Fruit fly (Drosophila melanogaster): Measurements from ENCODE around the gene Mhc.

Gene Mhc

DNA sequence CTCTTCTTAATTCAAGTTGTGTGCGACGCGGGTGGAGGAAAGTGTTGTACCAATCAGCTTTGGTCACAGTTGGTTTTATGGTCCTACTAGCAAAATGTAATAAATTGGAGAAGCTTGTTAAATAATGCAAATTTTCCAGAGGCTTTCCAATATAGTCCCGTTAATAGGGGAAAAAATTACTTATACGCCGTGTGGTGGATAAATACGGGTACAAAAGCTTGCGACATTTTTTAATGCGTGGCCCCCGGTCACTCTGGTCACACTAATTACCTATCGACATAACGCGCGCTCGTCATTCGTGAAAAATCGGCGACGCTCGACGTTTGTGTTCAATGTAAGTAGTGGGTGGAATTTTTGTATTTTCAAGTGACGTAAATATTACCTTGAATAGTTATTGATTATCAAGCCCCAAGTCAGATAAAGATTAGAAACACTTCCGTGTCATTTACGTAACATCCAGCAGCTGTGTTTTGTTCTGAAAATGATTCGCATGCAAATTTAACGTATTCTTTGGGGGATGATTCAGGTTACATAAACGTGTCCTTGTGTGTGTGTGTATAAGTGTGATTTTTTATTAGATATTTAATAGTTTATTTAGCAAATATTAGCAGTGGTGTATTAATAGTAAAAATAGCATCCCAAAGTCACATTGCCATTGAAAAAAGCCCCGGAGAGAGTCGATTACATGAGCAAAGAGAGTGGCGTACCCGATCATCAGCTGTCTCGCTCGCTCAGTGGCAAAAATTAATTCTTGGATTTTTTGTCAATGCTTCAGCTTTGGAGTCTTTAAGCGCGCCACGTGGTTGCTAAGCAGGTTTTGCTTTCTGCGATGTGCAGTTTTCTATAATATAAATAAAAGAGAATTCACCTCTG, 46.5 kb upstream of the Mhc start, which contains the start of gene Cyt-c-p (continued):
- TF ChIP-seq ftz-f1 (GFP tag; optimal IDR thresholded peaks at IDR 0.05) (peak; percentile 89), zen2 (GFP tag; IDR thresholded peaks at IDR 0.05; ENCODE audit: partially characterized antibody) (no peak), Dp (GFP tag; optimal IDR thresholded peaks at IDR 0.05) (peak; percentile 99), CG11504 (tag; optimal IDR thresholded peaks at IDR 0.05) (peak; percentile 44), Vsx1 (GFP tag; optimal IDR thresholded peaks at IDR 0.05) (peak; percentile 17), CG3281 (GFP tag; optimal IDR thresholded peaks at IDR 0.05) (peak; percentile 47), fru (optimal IDR thresholded peaks at IDR 0.05) (no peak), jigr1 (GFP tag; IDR thresholded peaks at IDR 0.05) (no peak), CG8765 (GFP tag; IDR thresholded peaks at IDR 0.05) (no peak), Jarid2 (GFP tag; optimal IDR thresholded peaks at IDR 0.05) (peak; percentile 64), CG14710 (tag; optimal IDR thresholded peaks at IDR 0.05) (peak; percentile 75), zf30C (GFP tag; optimal IDR thresholded peaks at IDR 0.05) (no peak), ab (GFP tag; optimal IDR thresholded peaks at IDR 0.05) (no peak), CG33213 (GFP tag; optimal IDR thresholded peaks at IDR 0.05) (peak; percentile 83), al (GFP tag; IDR thresholded peaks at IDR 0.05) (no peak), CG8478 (optimal IDR thresholded peaks at IDR 0.05) (no peak), sqz (GFP tag; optimal IDR thresholded peaks at IDR 0.05) (no peak), BtbVII (GFP tag; optimal IDR thresholded peaks at IDR 0.05) (peak; percentile 34), CG5245 (GFP tag; optimal IDR thresholded peaks at IDR 0.05) (no peak), Ravus (GFP tag; IDR thresholded peaks at IDR 0.05) (no peak), sim (GFP tag; IDR thresholded peaks at IDR 0.05) (no peak), wek (GFP tag; optimal IDR thresholded peaks at IDR 0.05) (peak; percentile 6), pum (GFP tag; optimal IDR thresholded peaks at IDR 0.05) (no peak), Mad (GFP tag; optimal IDR thresholded peaks at IDR 0.05) (no peak), CG15601 (tag; optimal IDR thresholded peaks at IDR 0.05) (peak; percentile 57), Nf-YC (tag; optimal IDR thresholded peaks at IDR 0.05) (peak; percentile 55), gcm (GFP tag; optimal IDR thresholded peaks at IDR 0.05) (peak; percentile 40), CG34224 (GFP tag; IDR thresholded peaks at IDR 0.05; ENCODE audit: partially characterized antibody) (peak; percentile 48), psq (GFP tag; optimal IDR thresholded peaks at IDR 0.05) (no peak), ac (GFP tag; optimal IDR thresholded peaks at IDR 0.05) (no peak), CG10959 (GFP tag; IDR thresholded peaks at IDR 0.05) (no peak), salm (tag; optimal IDR thresholded peaks at IDR 0.05) (peak; percentile 6), CG1792 (GFP tag; optimal IDR thresholded peaks at IDR 0.05) (no peak), CG31441 (GFP tag; IDR thresholded peaks at IDR 0.05) (0 out of 2 replicates have a peak, but pooled peaks have one; percentile 12), CG11560 (tag; IDR thresholded peaks at IDR 0.05) (no peak), pb (GFP tag; optimal IDR thresholded peaks at IDR 0.05) (peak; percentile 26), CG8359 (GFP tag; optimal IDR thresholded peaks at IDR 0.05; ENCODE audit: borderline replicate concordance) (no peak), br (optimal IDR thresholded peaks at IDR 0.05) (no peak), sens (GFP tag) (peak; percentile 82), tup (GFP tag; optimal IDR thresholded peaks at IDR 0.05) (no peak), CG10209 (GFP tag; optimal IDR thresholded peaks at IDR 0.05) (peak; percentile 33), Nf-YB (GFP tag; optimal IDR thresholded peaks at IDR 0.05) (no peak), Hr39 (optimal IDR thresholded peaks at IDR 0.05) (no peak), Dek (tag; optimal IDR thresholded peaks at IDR 0.05) (peak; percentile 4), Hmx (GFP tag; optimal IDR thresholded peaks at IDR 0.05) (no peak), CG8388 (GFP tag; optimal IDR thresholded peaks at IDR 0.05) (no peak), Mrtf (GFP tag; IDR thresholded peaks at IDR 0.05) (no peak), sima (GFP tag; optimal IDR thresholded peaks at IDR 0.05) (no peak), trem (tag; optimal IDR thresholded peaks at IDR 0.05) (peak; percentile 76), CG8290 (GFP tag; optimal IDR thresholded peaks at IDR 0.05) (peak; percentile 51), CG8290 (tag; optimal IDR thresholded peaks at IDR 0.05) (peak in 1 of 2 experiments; percentile 29)

Measured in whole organism, embryonic.